Fruit fly (Drosophila melanogaster) whole organism, embryonic: ENCODE data around the gene CG42716.

ENCODE experiments used
- Asciz ChIP-seq: fragments of 200-800 bp; sonication (Bioruptor generic); optimal IDR thresholded peaks from 2 replicates; lab custom pipeline; 2017; ENCODE audit warnings: missing biosample characterization, mild to moderate bottlenecking, missing genetic modification characterization, missing genetic modification reagents
- B-H1 ChIP-seq: fragments of 200-800 bp; sonication (Bioruptor generic); IDR thresholded peaks from 3 replicates; pipeline ENCODE4 v1.3.6; 2022; ENCODE audit warnings: missing biosample characterization, missing genetic modification characterization
- CG10147 ChIP-seq: fragments of 200-800 bp; sonication (Bioruptor generic); optimal IDR thresholded peaks from 2 replicates; lab custom pipeline; 2019; ENCODE audit warnings: missing biosample characterization, mild to moderate bottlenecking, missing genetic modification characterization, moderate library complexity
- CG10274 ChIP-seq: fragments of 200-800 bp; sonication (Bioruptor generic); optimal IDR thresholded peaks from 3 replicates; lab custom pipeline; 2017; ENCODE audit warnings: missing biosample characterization, mild to moderate bottlenecking, missing genetic modification characterization
- CG11456 ChIP-seq: fragments of 200-800 bp; sonication (Bioruptor generic); IDR thresholded peaks from 3 replicates; pipeline ENCODE4 v1.3.6; 2022; ENCODE audit warnings: missing biosample characterization, missing genetic modification characterization
- CG12219 ChIP-seq: fragments of 200-800 bp; sonication (Bioruptor generic); optimal IDR thresholded peaks from 3 replicates; lab custom pipeline; 2018; ENCODE audit warnings: missing biosample characterization, mild to moderate bottlenecking, missing genetic modification characterization
- CG13775 ChIP-seq: fragments of 200-800 bp; sonication (Bioruptor generic); optimal IDR thresholded peaks from 3 replicates; lab custom pipeline; 2017; ENCODE audit warnings: missing biosample characterization, mild to moderate bottlenecking, missing genetic modification characterization
- CG14965 ChIP-seq: fragments of 200-800 bp; sonication (Bioruptor generic); optimal IDR thresholded peaks from 2 replicates; lab custom pipeline; 2016; ENCODE audit warnings: missing biosample characterization, missing genetic modification characterization, borderline replicate concordance
- CG16779 ChIP-seq: fragments of 200-800 bp; sonication (Bioruptor generic); IDR thresholded peaks from 2 replicates; pipeline ENCODE4 v1.3.6; 2022; ENCODE audit warnings: missing biosample characterization, missing genetic modification characterization
- CG17385 ChIP-seq: fragments of 200-800 bp; sonication (Bioruptor generic); optimal IDR thresholded peaks from 3 replicates; lab custom pipeline; 2018; ENCODE audit warnings: missing biosample characterization, mild to moderate bottlenecking, missing genetic modification characterization
- CG1832 ChIP-seq: fragments of 200-800 bp; sonication (Bioruptor generic); optimal IDR thresholded peaks from 2 replicates; lab custom pipeline; 2017; ENCODE audit warnings: missing biosample characterization, mild to moderate bottlenecking, missing genetic modification characterization, inconsistent platforms
- CG2875 ChIP-seq: fragments of 200-800 bp; sonication (Bioruptor generic); optimal IDR thresholded peaks from 2 replicates; lab custom pipeline; 2017; ENCODE audit warnings: missing biosample characterization, mild to moderate bottlenecking, missing genetic modification characterization, missing genetic modification reagents
- CG30403 ChIP-seq: fragments of 200-800 bp; sonication (Bioruptor generic); optimal IDR thresholded peaks from 3 replicates; lab custom pipeline; 2016; ENCODE audit warnings: missing biosample characterization, missing genetic modification characterization
- CG32767 ChIP-seq: fragments of 200-800 bp; sonication (Bioruptor generic); IDR thresholded peaks from 2 replicates; pipeline ENCODE4 v1.3.6; 2022; ENCODE audit warnings: missing biosample characterization, missing genetic modification characterization
- CG34224 ChIP-seq: fragments of 200-800 bp; sonication (Bioruptor generic); IDR thresholded peaks from 3 replicates; pipeline ENCODE4 v1.3.6; 2022; ENCODE audit warnings: missing biosample characterization, missing genetic modification characterization; ENCODE audit not compliant: partially characterized antibody
- CG4617 ChIP-seq: fragments of 200-800 bp; sonication (Bioruptor generic); optimal IDR thresholded peaks from 3 replicates; lab custom pipeline; 2016; ENCODE audit warnings: missing biosample characterization, missing genetic modification characterization, borderline replicate concordance
- CG6854 ChIP-seq: fragments of 200-800 bp; sonication (Bioruptor generic); optimal IDR thresholded peaks from 3 replicates; lab custom pipeline; 2017; ENCODE audit warnings: missing biosample characterization, mild to moderate bottlenecking, missing genetic modification characterization
- CG7357 ChIP-seq: fragments of 200-800 bp; sonication (Bioruptor generic); IDR thresholded peaks from 3 replicates; pipeline ENCODE4 v1.3.6; 2022; ENCODE audit warnings: missing biosample characterization, missing genetic modification characterization
- CG7556 ChIP-seq: fragments of 200-800 bp; sonication (Bioruptor generic); optimal IDR thresholded peaks from 2 replicates; lab custom pipeline; 2017; ENCODE audit warnings: missing biosample characterization, mild to moderate bottlenecking, missing genetic modification characterization
- CG7839 ChIP-seq: fragments of 200-800 bp; sonication (Bioruptor generic); optimal IDR thresholded peaks from 3 replicates; lab custom pipeline; 2018; ENCODE audit warnings: missing biosample characterization, mild to moderate bottlenecking, missing genetic modification characterization, moderate library complexity
- CG9609 ChIP-seq: fragments of 200-800 bp; sonication (Bioruptor generic); optimal IDR thresholded peaks from 3 replicates; lab custom pipeline; 2016; ENCODE audit warnings: missing biosample characterization, missing genetic modification characterization
- Chrac-16 ChIP-seq: fragments of 200-800 bp; sonication (Bioruptor generic); optimal IDR thresholded peaks from 3 replicates; lab custom pipeline; 2016; ENCODE audit warnings: missing biosample characterization, missing genetic modification characterization
- Doc2 ChIP-seq: fragments of 200-800 bp; sonication (Bioruptor generic); IDR thresholded peaks from 2 replicates; pipeline ENCODE4 v1.3.6; 2022; ENCODE audit warnings: missing biosample characterization, missing genetic modification characterization
- Dp ChIP-seq: fragments of 200-800 bp; sonication (Bioruptor generic); optimal IDR thresholded peaks from 2 replicates; lab custom pipeline; 2018; ENCODE audit warnings: missing biosample characterization, mild to moderate bottlenecking, missing genetic modification characterization, moderate library complexity
- Fer1 ChIP-seq: fragments of 200-800 bp; sonication (Bioruptor generic); optimal IDR thresholded peaks from 2 replicates; lab custom pipeline; 2017; ENCODE audit warnings: missing biosample characterization, mild to moderate bottlenecking, missing genetic modification characterization
- HmgZ ChIP-seq: fragments of 200-800 bp; sonication (Bioruptor generic); optimal IDR thresholded peaks from 2 replicates; lab custom pipeline; 2018; ENCODE audit warnings: missing biosample characterization, mild to moderate bottlenecking, missing genetic modification characterization
- Side ChIP-seq: fragments of 200-800 bp; sonication (Bioruptor generic); optimal IDR thresholded peaks from 2 replicates; lab custom pipeline; 2016; ENCODE audit warnings: missing biosample characterization, missing genetic modification characterization
- Xbp1 ChIP-seq: fragments of 200-800 bp; sonication (Bioruptor generic); optimal IDR thresholded peaks from 3 replicates; lab custom pipeline; 2016; ENCODE audit warnings: missing biosample characterization, mild to moderate bottlenecking, missing genetic modification characterization
- ab ChIP-seq: fragments of 200-800 bp; sonication (Bioruptor generic); optimal IDR thresholded peaks from 2 replicates; lab custom pipeline; 2016; ENCODE audit warnings: missing biosample characterization, missing genetic modification characterization
- bbx ChIP-seq: fragments of 200-800 bp; sonication (Bioruptor generic); IDR thresholded peaks from 2 replicates; pipeline ENCODE4 v1.3.6; 2022; ENCODE audit warnings: missing biosample characterization, missing genetic modification characterization; ENCODE audit not compliant: partially characterized antibody
- btn ChIP-seq: fragments of 200-800 bp; sonication (Bioruptor generic); optimal IDR thresholded peaks from 2 replicates; lab custom pipeline; 2016; ENCODE audit warnings: missing biosample characterization, missing genetic modification characterization
- corto ChIP-seq: fragments of 200-800 bp; sonication (Bioruptor generic); optimal IDR thresholded peaks from 2 replicates; lab custom pipeline; 2016; ENCODE audit warnings: missing biosample characterization, mild to moderate bottlenecking, missing genetic modification characterization, moderate library complexity
- dpn ChIP-seq, 2 experiments: fragments of 200-800 bp; sonication (Bioruptor generic); optimal IDR thresholded peaks; 3 replicates each; lab custom pipeline; 2016; ENCODE audit warnings: missing biosample characterization in 2 of 2, missing genetic modification characterization in 2 of 2
- ems ChIP-seq: fragments of 200-800 bp; sonication (Bioruptor generic); optimal IDR thresholded peaks from 3 replicates; lab custom pipeline; 2016; ENCODE audit warnings: missing biosample characterization, missing genetic modification characterization
- gt ChIP-seq: fragments of 200-800 bp; sonication (Bioruptor generic); IDR thresholded peaks from 2 replicates; pipeline ENCODE4 v1.3.6; 2022; ENCODE audit warnings: missing biosample characterization, missing genetic modification characterization
- hkb ChIP-seq, 2 experiments: fragments of 200-800 bp in 1 of 2; fragments of >200 bp in 1 of 2; sonication (Bioruptor generic) in 1 of 2; IDR thresholded peaks in 1 of 2; optimal IDR thresholded peaks in 1 of 2; 2 replicates each; pipeline versions ENCODE4 v1.3.6 to Lab custom; 2017 to 2022; ENCODE audit warnings: missing biosample characterization in 1 of 2, missing genetic modification characterization in 1 of 2
- hth ChIP-seq: fragments of >200 bp; optimal IDR thresholded peaks from 2 replicates; lab custom pipeline; 2017; ENCODE audit warnings: inconsistent platforms
- kay ChIP-seq: fragments of 200-800 bp; sonication (Bioruptor generic); optimal IDR thresholded peaks from 2 replicates; lab custom pipeline; 2016; ENCODE audit warnings: missing biosample characterization, missing genetic modification characterization
- lbe ChIP-seq: fragments of 200-800 bp; sonication (Bioruptor generic); optimal IDR thresholded peaks from 2 replicates; lab custom pipeline; 2016; ENCODE audit warnings: missing biosample characterization, mild to moderate bottlenecking, missing genetic modification characterization
- lilli ChIP-seq: fragments of 200-800 bp; sonication (Bioruptor generic); optimal IDR thresholded peaks from 3 replicates; lab custom pipeline; 2016; ENCODE audit warnings: missing biosample characterization, missing genetic modification characterization
- maf-S ChIP-seq: fragments of 200-800 bp; sonication (Bioruptor generic); optimal IDR thresholded peaks from 2 replicates; lab custom pipeline; 2016; ENCODE audit warnings: missing biosample characterization, missing genetic modification characterization
- nom ChIP-seq: fragments of 200-800 bp; sonication (Bioruptor generic); optimal IDR thresholded peaks from 2 replicates; lab custom pipeline; 2017; ENCODE audit warnings: missing biosample characterization, missing genetic modification characterization, mild to moderate bottlenecking, moderate library complexity, missing genetic modification reagents
- onecut ChIP-seq: fragments of 200-800 bp; sonication (Bioruptor generic); IDR thresholded peaks from 2 replicates; pipeline ENCODE4 v1.3.6; 2022; ENCODE audit warnings: missing biosample characterization, missing genetic modification characterization
- peb ChIP-seq: fragments of 200-800 bp; sonication (Bioruptor generic); IDR thresholded peaks from 2 replicates; pipeline ENCODE4 v1.3.6; 2022; ENCODE audit warnings: missing biosample characterization, missing genetic modification characterization
- sens-2 ChIP-seq: fragments of 200-800 bp; sonication (Bioruptor generic); IDR thresholded peaks from 2 replicates; pipeline ENCODE4 v1.3.6; 2022; ENCODE audit warnings: missing biosample characterization, missing genetic modification characterization
- sim ChIP-seq: fragments of 200-800 bp; sonication (Bioruptor generic); IDR thresholded peaks from 2 replicates; pipeline ENCODE4 v1.3.6; 2022; ENCODE audit warnings: missing biosample characterization, missing genetic modification characterization
- sug ChIP-seq: fragments of 200-800 bp; optimal IDR thresholded peaks from 2 replicates; lab custom pipeline; 2019; ENCODE audit warnings: missing biosample characterization, mild to moderate bottlenecking, missing genetic modification characterization, moderate library complexity
- vfl ChIP-seq: fragments of 200-800 bp; sonication (Bioruptor generic); optimal IDR thresholded peaks from 2 replicates; lab custom pipeline; 2016; ENCODE audit warnings: missing biosample characterization, missing genetic modification characterization
- zen2 ChIP-seq: fragments of 200-800 bp; sonication (Bioruptor generic); IDR thresholded peaks from 3 replicates; pipeline ENCODE4 v1.3.6; 2022; ENCODE audit warnings: missing biosample characterization, missing genetic modification characterization; ENCODE audit not compliant: partially characterized antibody

Gene CG42716

dm6 chr3L:16026065-16026789 is 7.4 kb upstream of the CG42716 start (continued):
- TF ChIP-seq hkb (optimal IDR thresholded peaks at IDR 0.05; lab: Kevin White, UChicago) (no peak), hkb (GFP tag; IDR thresholded peaks at IDR 0.05; lab: Robert Waterston, UW) (peak; percentile 56; the same call in 1 of the 2 replicates), CG17385 (peak; percentile 62), CG10147 (GFP tag; lab: Kevin White, UChicago) (no peak), ab (GFP tag; lab: Kevin White, UChicago) (no peak), Xbp1 (no peak), CG30403 (GFP tag; lab: Kevin White, UChicago) (peak; percentile 20), corto (GFP tag; lab: Kevin White, UChicago) (no peak), CG1832 (GFP tag; lab: Kevin White, UChicago) (peak; percentile 54), bbx (GFP tag; lab: Robert Waterston, UW) (no peak), CG16779 (GFP tag; lab: Robert Waterston, UW) (0 out of 2 replicates have a peak, but pooled peaks have one; percentile 22), CG34224 (GFP tag; lab: Robert Waterston, UW) (no peak), nom (GFP tag; lab: Kevin White, UChicago) (no peak), Dp (GFP tag; lab: Kevin White, UChicago) (peak; percentile 15), sug (tag; lab: Kevin White, UChicago) (peak; percentile 72), CG32767 (GFP tag; lab: Robert Waterston, UW) (peak; percentile 47; the same call in 1 of the 2 replicates), Side (GFP tag; lab: Kevin White, UChicago) (peak; percentile 68), sens-2 (GFP tag; lab: Robert Waterston, UW) (0 out of 2 replicates have a peak, but pooled peaks have one; percentile 36), dpn (GFP tag; optimal IDR thresholded peaks at IDR 0.05; lab: Kevin White, UChicago) (peak in 1 of 2 experiments; percentile 58), vfl (no peak), Asciz (peak; percentile 73), hth (lab: Kevin White, UChicago) (no peak), Fer1 (GFP tag; lab: Kevin White, UChicago) (peak; percentile 54), CG7839 (tag; lab: Kevin White, UChicago) (peak; percentile 20), CG14965 (GFP tag; lab: Kevin White, UChicago) (no peak), CG12219 (GFP tag; lab: Kevin White, UChicago) (peak; percentile 66), Doc2 (GFP tag; lab: Robert Waterston, UW) (no peak), CG9609 (GFP tag; lab: Kevin White, UChicago) (peak; percentile 44), CG4617 (GFP tag; lab: Kevin White, UChicago) (no peak), zen2 (GFP tag; lab: Robert Waterston, UW) (no peak), lbe (GFP tag; lab: Kevin White, UChicago) (no peak), maf-S (GFP tag; lab: Kevin White, UChicago) (peak; percentile 26), lilli (no peak), CG13775 (GFP tag; lab: Kevin White, UChicago) (peak; percentile 34), HmgZ (peak; percentile 77), CG10274 (GFP tag; lab: Kevin White, UChicago) (peak; percentile 4), CG2875 (peak; percentile 87), CG7357 (no peak), peb (GFP tag; lab: Robert Waterston, UW) (no peak), CG11456 (GFP tag; lab: Robert Waterston, UW) (peak; percentile 71; the same call in 1 of the 3 replicates), gt (GFP tag; lab: Robert Waterston, UW) (no peak), ems (GFP tag; lab: Kevin White, UChicago) (peak; percentile 14), onecut (peak; percentile 68), btn (GFP tag; lab: Kevin White, UChicago) (peak; percentile 19), CG6854 (peak; percentile 72), B-H1 (GFP tag; lab: Robert Waterston, UW) (peak; percentile 29; the same call in 1 of the 3 replicates), sim (GFP tag; lab: Robert Waterston, UW) (0 out of 2 replicates have a peak, but pooled peaks have one; percentile 34), kay (GFP tag; lab: Kevin White, UChicago) (peak; percentile 30), Chrac-16 (GFP tag; lab: Kevin White, UChicago) (no peak), CG7556 (GFP tag; lab: Kevin White, UChicago) (peak; percentile 36)
